Fruit fly (Drosophila melanogaster) S2 (cell line): ENCODE results near the gene CG11417.

Experiments used
- CG8478 ChIP-seq: fragments of >200 bp; optimal IDR thresholded peaks from 2 replicates; lab custom pipeline; 2018
- CTCF ChIP-seq, 2 experiments: fragments of >200 bp; optimal IDR thresholded peaks; 2 replicates each; lab custom pipeline; 2018

Gene CG11417

dm6 chrX:1397649-1398454 is 44.0 kb downstream of the CG11417 start:
- TF ChIP-seq CG8478 (no peak), CTCF (optimal IDR thresholded peaks at IDR 0.05; lab: Kevin White, UChicago) (no peak)

dm6 chrX:1398455-1399055 is 44.7 kb downstream of the CG11417 start:
- TF ChIP-seq CTCF (optimal IDR thresholded peaks at IDR 0.05; lab: Kevin White, UChicago): no peak

dm6 chrX:1399056-1400003 is 45.5 kb downstream of the CG11417 start:
- TF ChIP-seq CG8478: peak; percentile 65
- TF ChIP-seq CTCF (optimal IDR thresholded peaks at IDR 0.05; lab: Kevin White, UChicago): peak; percentile 56

dm6 chrX:1405012-1405411 is 51.2 kb downstream of the CG11417 start:
- TF ChIP-seq CTCF (optimal IDR thresholded peaks at IDR 0.05; lab: Kevin White, UChicago) (peak; percentile 58 to 66), CG8478 (no peak)

dm6 chrX:1405779-1406178 is 52.0 kb downstream of the CG11417 start:
- no peak for TF ChIP-seq CG8478
- no peak for TF ChIP-seq CTCF (optimal IDR thresholded peaks at IDR 0.05; lab: Kevin White, UChicago)
